Fruit fly (Drosophila melanogaster): ENCODE results near the gene Mob2.

DNA sequence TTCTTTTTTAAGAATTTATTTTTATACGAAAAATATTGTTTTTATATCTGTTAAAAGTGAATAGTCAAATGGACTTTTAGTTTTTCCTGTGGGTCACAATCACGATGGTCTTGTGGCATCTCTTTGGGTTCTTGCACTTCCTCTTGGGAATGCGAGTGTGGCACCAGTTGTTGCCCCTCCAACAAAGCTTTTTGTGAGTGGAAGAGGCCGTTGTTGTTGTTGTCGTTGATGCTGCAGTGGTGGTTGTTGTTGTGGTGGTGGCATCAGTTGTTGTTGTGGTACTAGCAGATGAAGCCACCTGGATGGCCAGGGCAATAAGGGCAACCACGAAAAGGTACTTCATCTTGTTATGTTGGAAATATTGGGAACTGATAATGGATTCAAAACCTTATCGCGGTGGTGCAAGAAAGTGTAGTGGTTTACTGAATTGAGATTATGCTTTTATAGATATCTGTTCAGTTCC lies 16.2 kb upstream of the Mob2 start, which contains the start of gene CG33270:
- no peak for TF ChIP-seq CG34376 (GFP tag; optimal IDR thresholded peaks at IDR 0.05)
- TF ChIP-seq CG8924 (tag; optimal IDR thresholded peaks at IDR 0.05), result no peak
- no peak for TF ChIP-seq CG10543 (GFP tag; optimal IDR thresholded peaks at IDR 0.05)
- TF ChIP-seq CG17829 (tag; optimal IDR thresholded peaks at IDR 0.05), result no peak
- TF ChIP-seq Dip3 (GFP tag; optimal IDR thresholded peaks at IDR 0.05), result no peak
- no peak for TF ChIP-seq CG12155 (GFP tag; optimal IDR thresholded peaks at IDR 0.05)
- no peak for TF ChIP-seq CG13123 (GFP tag; optimal IDR thresholded peaks at IDR 0.05)
- no peak for TF ChIP-seq tll (GFP tag; optimal IDR thresholded peaks at IDR 0.05)
- TF ChIP-seq CG11560 (tag; IDR thresholded peaks at IDR 0.05), result no peak
- no peak for TF ChIP-seq CG17568 (GFP tag; optimal IDR thresholded peaks at IDR 0.05)
- no peak for TF ChIP-seq CG4617 (GFP tag; optimal IDR thresholded peaks at IDR 0.05; ENCODE audit: borderline replicate concordance)
- no peak for TF ChIP-seq CG4707 (GFP tag; optimal IDR thresholded peaks at IDR 0.05)

Measured in whole organism, embryonic.